Worm (Caenorhabditis elegans) whole organism, mixed stage, embryonic: Measurements from ENCODE around the gene K03H6.4.

Experiments used
- blmp-1 ChIP-seq: fragments of 150-350 bp; optimal IDR thresholded peaks from 2 replicates; lab custom pipeline; 2014; ENCODE audit warnings: missing biosample characterization, missing genetic modification characterization
- ces-1 ChIP-seq: fragments of 150-350 bp; optimal IDR thresholded peaks from 2 replicates; lab custom pipeline; 2014; ENCODE audit warnings: missing biosample characterization, missing genetic modification reagents, missing genetic modification characterization
- nhr-76 ChIP-seq: sonication (generic microtip); optimal IDR thresholded peaks from 2 replicates; lab custom pipeline; 2017; ENCODE audit warnings: missing biosample characterization, missing genetic modification characterization

ce11 chrIV:1478649-1479048 lies 42.5 kb downstream of the K03H6.4 start:
- no peak for TF ChIP-seq blmp-1 (tag; lab: Kevin White, UChicago)
- TF ChIP-seq nhr-76 (tag; lab: Kevin White, UChicago), result no peak
- TF ChIP-seq ces-1 (GFP tag; lab: Kevin White, UChicago), result no peak
